Worm (Caenorhabditis elegans): ENCODE measurements around the gene drd-5.

DNA sequence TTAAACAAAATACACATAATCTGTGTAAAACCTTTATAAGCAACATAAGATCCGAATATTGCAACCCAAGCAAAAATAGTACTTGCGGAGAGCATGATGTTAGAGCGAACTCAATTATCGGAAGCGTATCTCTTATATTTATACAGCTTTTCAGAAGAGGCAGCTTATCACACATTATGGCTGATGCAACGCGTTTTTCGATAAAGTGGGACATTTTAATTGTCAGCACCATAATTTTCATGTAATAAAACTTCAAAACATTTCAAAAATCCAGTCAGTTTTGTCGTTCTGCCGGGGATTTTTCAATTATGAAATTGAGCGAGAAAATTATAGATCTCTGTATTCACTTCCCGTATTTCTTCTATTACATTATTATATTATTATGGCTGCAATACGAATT lies at the start of gene drd-5:
- TF ChIP-seq skn-1 (tag; optimal IDR thresholded peaks at IDR 0.05) (no peak), snpc-4 (tag; optimal IDR thresholded peaks at IDR 0.05) (no peak), nhr-12 (tag; optimal IDR thresholded peaks at IDR 0.05) (no peak), R02D3.7 (tag; optimal IDR thresholded peaks at IDR 0.05) (no peak), fkh-2 (tag; optimal IDR thresholded peaks at IDR 0.05) (no peak)
